Worm (Caenorhabditis elegans): ENCODE data around the gene F21C10.6.
A peak's percentile ranks its signal among the peaks of the same experiment; 100 is the strongest.

Gene F21C10.6

ce11 chrV:9124180-9124579 lies at the start of gene F21C10.6:
TSS of gene F21C10.6 (plus strand) at chrV:9124480.
- TF ChIP-seq spr-1 (tag; optimal IDR thresholded peaks at IDR 0.05) (no peak), rbr-2 (tag; optimal IDR thresholded peaks at IDR 0.05) (no peak), lir-3 (tag; optimal IDR thresholded peaks at IDR 0.05) (no peak), F26F4.8 (GFP tag; conservative IDR thresholded peaks at IDR 0.05) (no peak), mep-1 (tag; optimal IDR thresholded peaks at IDR 0.05) (no peak), daf-8 (GFP tag; IDR thresholded peaks at IDR 0.05) (no peak), nhr-76 (tag; optimal IDR thresholded peaks at IDR 0.05) (no peak), ama-1 (optimal IDR thresholded peaks at IDR 0.05) (no peak), unc-39 (tag; optimal IDR thresholded peaks at IDR 0.05) (no peak)

DNA sequence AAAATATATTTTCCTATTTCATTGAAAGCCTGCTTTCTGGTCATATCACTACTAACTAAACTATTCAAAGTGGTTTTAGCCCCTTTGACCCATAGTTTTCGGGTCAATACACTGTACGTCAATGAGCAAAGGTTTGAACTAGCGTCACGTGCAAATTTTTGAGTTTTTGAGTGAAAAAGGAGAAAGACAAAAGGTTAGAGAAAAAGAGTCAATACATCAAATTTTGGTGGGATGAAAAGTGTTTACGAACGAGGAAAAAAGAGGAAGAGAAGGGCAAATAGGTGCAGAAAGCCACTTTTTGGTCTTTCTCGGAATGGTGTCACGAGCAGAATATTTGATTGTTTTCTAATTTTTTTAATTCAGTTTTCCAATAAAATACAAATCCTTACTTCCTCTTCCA lies 48.5 kb upstream of the F21C10.6 start:
- TF ChIP-seq ceh-32 (tag; optimal IDR thresholded peaks at IDR 0.05; ENCODE audit: poor library complexity) (no peak), ceh-28 (tag; optimal IDR thresholded peaks at IDR 0.05) (no peak), saeg-2 (GFP tag; IDR thresholded peaks at IDR 0.05) (no peak), F44E2.7 (GFP tag; IDR thresholded peaks at IDR 0.05) (no peak), fos-1 (tag; optimal IDR thresholded peaks at IDR 0.05) (no peak), jun-1 (tag; optimal IDR thresholded peaks at IDR 0.05) (no peak), ZK337.2 (GFP tag; IDR thresholded peaks at IDR 0.05) (no peak), spr-1 (tag; optimal IDR thresholded peaks at IDR 0.05) (no peak), mdt-29 (GFP tag; IDR thresholded peaks at IDR 0.05) (no peak), dmd-6 (GFP tag; IDR thresholded peaks at IDR 0.05) (peak; percentile 31), nhr-25 (tag; optimal IDR thresholded peaks at IDR 0.05; ENCODE audit: borderline replicate concordance, insufficient read depth) (no peak), T20F7.1 (GFP tag; optimal IDR thresholded peaks at IDR 0.05) (no peak), hif-1 (tag; optimal IDR thresholded peaks at IDR 0.05) (no peak), mep-1 (tag; optimal IDR thresholded peaks at IDR 0.05) (no peak), zip-2 (tag; optimal IDR thresholded peaks at IDR 0.05) (no peak), dve-1 (tag; optimal IDR thresholded peaks at IDR 0.05; ENCODE audit: insufficient read depth) (peak; percentile 15), nhr-28 (tag; optimal IDR thresholded peaks at IDR 0.05) (peak; percentile 25), nhr-237 (tag; optimal IDR thresholded peaks at IDR 0.05) (no peak), T26A8.4 (GFP tag; IDR thresholded peaks at IDR 0.05) (no peak), pqm-1 (tag; optimal IDR thresholded peaks at IDR 0.05) (no peak), nhr-41 (GFP tag; IDR thresholded peaks at IDR 0.05) (no peak), ceh-44 (GFP tag; IDR thresholded peaks at IDR 0.05) (no peak), egl-43 (GFP tag; IDR thresholded peaks at IDR 0.05) (no peak), R02D3.7 (tag; optimal IDR thresholded peaks at IDR 0.05) (no peak), snpc-1.2 (GFP tag; IDR thresholded peaks at IDR 0.05) (no peak), pha-4 (GFP tag; IDR thresholded peaks at IDR 0.05) (0 out of 2 replicates have a peak, but pooled peaks have one; percentile 35), pha-4 (tag; optimal IDR thresholded peaks at IDR 0.05) (no peak), daf-19 (GFP tag; conservative IDR thresholded peaks at IDR 0.05) (no peak), lin-13 (GFP tag; optimal IDR thresholded peaks at IDR 0.05) (no peak), mdl-1 (tag; optimal IDR thresholded peaks at IDR 0.05) (peak in 1 of 2 experiments; percentile 32), Y75B8A.6 (GFP tag; IDR thresholded peaks at IDR 0.05) (no peak), unc-62 (GFP tag; optimal IDR thresholded peaks at IDR 0.05 in 1 of 2) (no peak), unc-62 (tag; optimal IDR thresholded peaks at IDR 0.05) (no peak), F49E8.2 (tag; optimal IDR thresholded peaks at IDR 0.05; ENCODE audit: borderline replicate concordance) (no peak), duxl-1 (tag; optimal IDR thresholded peaks at IDR 0.05; ENCODE audit: poor library complexity) (no peak), nhr-77 (tag; optimal IDR thresholded peaks at IDR 0.05) (no peak), nhr-111 (GFP tag; optimal IDR thresholded peaks at IDR 0.05) (no peak), unc-39 (tag; optimal IDR thresholded peaks at IDR 0.05) (no peak), zip-11 (GFP tag; IDR thresholded peaks at IDR 0.05) (no peak), ZK546.5 (tag; optimal IDR thresholded peaks at IDR 0.05) (no peak), madf-5 (GFP tag; IDR thresholded peaks at IDR 0.05) (no peak), lin-38 (GFP tag; IDR thresholded peaks at IDR 0.05) (no peak), lsy-2 (tag; optimal IDR thresholded peaks at IDR 0.05) (peak in 1 of 2 experiments; percentile 25), nhr-10 (tag; optimal IDR thresholded peaks at IDR 0.05) (no peak), php-3 (GFP tag; IDR thresholded peaks at IDR 0.05) (no peak)
